Fruit fly (Drosophila melanogaster) whole organism: ENCODE results near the gene CG34163.

ENCODE experiments used
- Dll ChIP-seq: fragments of >200 bp; optimal IDR thresholded peaks from 2 replicates; lab custom pipeline; 2017
- EcR ChIP-seq, 2 experiments: fragments of >200 bp; optimal IDR thresholded peaks; 2 replicates each; lab custom pipeline; 2017; ENCODE audit warnings: missing biosample characterization in 2 of 2, missing genetic modification characterization in 2 of 2, missing genetic modification reagents in 2 of 2

DNA sequence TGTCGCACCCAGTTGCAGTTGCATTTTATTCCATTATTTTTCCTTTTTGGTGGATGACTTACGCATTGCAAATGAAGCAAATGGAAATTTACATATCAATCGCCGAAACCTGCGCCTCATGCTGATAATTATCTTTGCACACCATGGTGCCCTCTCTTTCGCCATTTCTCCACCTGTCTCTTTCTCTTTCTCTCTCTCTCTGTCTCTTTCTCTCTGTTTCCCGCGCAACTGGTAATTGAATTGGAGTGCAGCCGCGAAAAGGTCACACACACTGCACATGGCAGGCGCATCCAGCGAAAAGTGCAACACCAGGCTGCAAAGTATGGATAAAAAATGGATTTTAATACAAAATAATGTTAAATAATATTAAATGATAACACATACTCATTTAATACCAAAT is 10.3 kb upstream of the CG34163 start:
- TF ChIP-seq Dll (lab: Kevin White, UChicago) (no peak), EcR (GFP tag; optimal IDR thresholded peaks at IDR 0.05; lab: Kevin White, UChicago) (no peak)
